Worm (Caenorhabditis elegans): ENCODE results near the gene nhr-214.

DNA sequence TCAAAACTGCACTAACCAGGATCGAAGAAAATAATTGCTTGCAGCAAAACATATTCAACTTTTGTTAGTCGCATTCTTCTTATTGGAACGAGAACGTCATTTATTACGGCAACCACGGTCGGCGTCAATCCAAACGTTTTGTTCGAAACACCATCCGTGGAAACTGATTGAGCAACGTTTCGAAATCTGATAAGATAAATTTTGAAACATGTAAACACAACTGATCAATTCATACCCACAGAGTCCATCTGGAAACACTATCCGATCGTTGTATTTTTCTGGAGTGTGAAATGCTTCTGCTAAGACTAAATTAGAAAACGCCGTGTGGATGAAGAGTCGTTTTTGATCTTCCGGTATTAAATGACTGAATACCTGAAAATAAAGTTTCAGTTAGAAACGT is 36.1 kb downstream of the nhr-214 start:
- no peak for TF ChIP-seq lsy-2 (tag; optimal IDR thresholded peaks at IDR 0.05)
- TF ChIP-seq dpl-1 (GFP tag; optimal IDR thresholded peaks at IDR 0.05): no peak
- no peak for TF ChIP-seq dmd-8 (GFP tag; IDR thresholded peaks at IDR 0.05)
- no peak for TF ChIP-seq ama-1 (optimal IDR thresholded peaks at IDR 0.05)
- TF ChIP-seq sdz-12 (GFP tag; optimal IDR thresholded peaks at IDR 0.05): no peak
- no peak for TF ChIP-seq nhr-28 (tag; optimal IDR thresholded peaks at IDR 0.05)
- TF ChIP-seq ceh-44 (GFP tag; IDR thresholded peaks at IDR 0.05): no peak
- TF ChIP-seq nhr-77 (tag; optimal IDR thresholded peaks at IDR 0.05): no peak
- no peak for TF ChIP-seq mdt-29 (GFP tag; IDR thresholded peaks at IDR 0.05)
- TF ChIP-seq unc-39 (tag; optimal IDR thresholded peaks at IDR 0.05): no peak
- TF ChIP-seq pha-4 (GFP tag; IDR thresholded peaks at IDR 0.05): no peak
- TF ChIP-seq pha-4 (tag; optimal IDR thresholded peaks at IDR 0.05): no peak
- TF ChIP-seq snpc-4 (tag; optimal IDR thresholded peaks at IDR 0.05): no peak
- no peak for TF ChIP-seq dmd-9 (GFP tag; IDR thresholded peaks at IDR 0.05)
- no peak for TF ChIP-seq mep-1 (tag; optimal IDR thresholded peaks at IDR 0.05)

All from whole organism, L4 larva.